Fruit fly (Drosophila melanogaster): ENCODE measurements around the gene Cyp4ae1.

The Cyp4ae1 gene

dm6 chrX:2147475-2147874, 31.3 kb upstream of the Cyp4ae1 start:
- no peak for TF ChIP-seq bigmax (GFP tag; optimal IDR thresholded peaks at IDR 0.05)
- TF ChIP-seq Med (GFP tag) = peak; percentile 13

- TF ChIP-seq Max (GFP tag; optimal IDR thresholded peaks at IDR 0.05) = no peak
- TF ChIP-seq Camta (GFP tag; optimal IDR thresholded peaks at IDR 0.05) = no peak
- no peak for TF ChIP-seq grn (GFP tag; optimal IDR thresholded peaks at IDR 0.05)
- no peak for TF ChIP-seq Optix (GFP tag; IDR thresholded peaks at IDR 0.05)
- TF ChIP-seq danr (GFP tag; IDR thresholded peaks at IDR 0.05) = no peak
- TF ChIP-seq tio (GFP tag; optimal IDR thresholded peaks at IDR 0.05) = no peak
- TF ChIP-seq CG11085 (GFP tag; IDR thresholded peaks at IDR 0.05) = no peak
- no peak for TF ChIP-seq CG31365 (tag; optimal IDR thresholded peaks at IDR 0.05)
- TF ChIP-seq CG33557 (GFP tag; optimal IDR thresholded peaks at IDR 0.05) = no peak
- no peak for TF ChIP-seq cg (GFP tag; optimal IDR thresholded peaks at IDR 0.05)
- no peak for TF ChIP-seq Mes4 (GFP tag; optimal IDR thresholded peaks at IDR 0.05)
- no peak for TF ChIP-seq Pdp1 (GFP tag; optimal IDR thresholded peaks at IDR 0.05)
- no peak for TF ChIP-seq Aef1 (GFP tag; IDR thresholded peaks at IDR 0.05)
- TF ChIP-seq CG6254 (GFP tag; optimal IDR thresholded peaks at IDR 0.05) = no peak
- no peak for TF ChIP-seq Trl (optimal IDR thresholded peaks at IDR 0.05)
- no peak for TF ChIP-seq Trl (GFP tag; optimal IDR thresholded peaks at IDR 0.05)
- TF ChIP-seq Ets97D (GFP tag; optimal IDR thresholded peaks at IDR 0.05) = no peak
- TF ChIP-seq CG7745 (tag; optimal IDR thresholded peaks at IDR 0.05) = no peak
Measured at dm6 chrX:2148671-2149070, 30.1 kb upstream of the Cyp4ae1 start.

DNA sequence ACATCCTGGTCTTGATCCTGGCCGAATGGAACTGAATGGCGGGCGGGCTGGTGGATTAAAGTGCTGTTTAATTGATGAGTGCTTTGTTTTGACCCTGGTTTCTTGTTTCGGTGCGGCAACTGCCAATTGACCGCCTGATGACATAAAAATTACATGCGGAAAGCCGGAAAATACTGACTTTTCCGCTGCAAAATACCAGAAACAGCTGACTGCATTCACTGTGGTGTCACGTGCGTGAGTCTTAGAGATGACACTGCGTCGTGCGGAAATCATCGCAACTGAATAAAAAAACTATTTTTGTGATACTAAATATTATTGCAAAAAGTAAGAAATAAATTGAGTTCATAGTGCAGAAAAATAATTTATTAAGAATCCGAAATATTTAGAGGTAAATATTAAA, 29.3 kb upstream of the Cyp4ae1 start, which contains the start of gene bcn92:
Gene bcn92 (minus strand): TSS at position 170 of the 400 bp plus-strand sequence.
- TF ChIP-seq dan (GFP tag; IDR thresholded peaks at IDR 0.05) (no peak), CG12942 (GFP tag; optimal IDR thresholded peaks at IDR 0.05) (peak; percentile 25), prd (optimal IDR thresholded peaks at IDR 0.05) (no peak), prd (GFP tag; IDR thresholded peaks at IDR 0.05) (peak; percentile 49; the same call in 1 of the 3 replicates), shn (GFP tag; optimal IDR thresholded peaks at IDR 0.05) (peak; percentile 16), ash1 (GFP tag; optimal IDR thresholded peaks at IDR 0.05) (no peak), CG31388 (GFP tag; optimal IDR thresholded peaks at IDR 0.05) (no peak), onecut (GFP tag; IDR thresholded peaks at IDR 0.05) (no peak), CG3407 (GFP tag; optimal IDR thresholded peaks at IDR 0.05) (no peak), Spps (tag; optimal IDR thresholded peaks at IDR 0.05) (no peak), CG1647 (GFP tag; optimal IDR thresholded peaks at IDR 0.05) (peak; percentile 26), Fer3 (tag; optimal IDR thresholded peaks at IDR 0.05) (peak; percentile 22), CG5245 (GFP tag; optimal IDR thresholded peaks at IDR 0.05) (no peak), NC2β (GFP tag; optimal IDR thresholded peaks at IDR 0.05) (peak; percentile 10), wor (GFP tag; IDR thresholded peaks at IDR 0.05) (no peak), CG13424 (tag; optimal IDR thresholded peaks at IDR 0.05) (peak; percentile 38), Dfd (GFP tag; optimal IDR thresholded peaks at IDR 0.05) (no peak), hkb (optimal IDR thresholded peaks at IDR 0.05) (no peak), hkb (GFP tag; IDR thresholded peaks at IDR 0.05) (no peak), vvl (GFP tag; IDR thresholded peaks at IDR 0.05) (peak; percentile 61; the same call in 1 of the 2 replicates), gem (tag; optimal IDR thresholded peaks at IDR 0.05) (peak; percentile 56), Oli (tag; optimal IDR thresholded peaks at IDR 0.05) (no peak), stc (GFP tag; IDR thresholded peaks at IDR 0.05) (0 out of 2 replicates have a peak, but pooled peaks have one; percentile 9), hbn (GFP tag; IDR thresholded peaks at IDR 0.05; ENCODE audit: partially characterized antibody) (peak; percentile 96), CG10462 (GFP tag; optimal IDR thresholded peaks at IDR 0.05) (no peak), MBD-R2 (GFP tag; IDR thresholded peaks at IDR 0.05) (peak; percentile 91), CG11085 (GFP tag; IDR thresholded peaks at IDR 0.05) (0 out of 2 replicates have a peak, but pooled peaks have one; percentile 11), Scr (GFP tag; IDR thresholded peaks at IDR 0.05; ENCODE audit: partially characterized antibody) (peak; percentile 95), so (GFP tag; IDR thresholded peaks at IDR 0.05) (no peak), pzg (GFP tag; optimal IDR thresholded peaks at IDR 0.05) (peak; percentile 69), lab (GFP tag; optimal IDR thresholded peaks at IDR 0.05) (no peak), CG3838 (GFP tag; optimal IDR thresholded peaks at IDR 0.05) (no peak)
